Fruit fly (Drosophila melanogaster) whole organism, embryonic: ENCODE measurements around the gene cort.
A peak's percentile ranks its signal among the peaks of the same experiment; 100 is the strongest.

Experiments used
- Abd-B ChIP-seq: fragments of 200-800 bp; sonication (Bioruptor generic); optimal IDR thresholded peaks from 2 replicates; lab custom pipeline; 2018; ENCODE audit warnings: missing biosample characterization, mild to moderate bottlenecking, missing genetic modification characterization, moderate library complexity
- Atf6 ChIP-seq: fragments of 200-800 bp; sonication (Bioruptor generic); IDR thresholded peaks from 2 replicates; pipeline ENCODE4 v1.3.6; 2022; ENCODE audit warnings: missing biosample characterization, missing genetic modification characterization
- CG10321 ChIP-seq: fragments of 200-800 bp; sonication (Bioruptor generic); IDR thresholded peaks from 2 replicates; pipeline ENCODE4 v1.3.6; 2022; ENCODE audit warnings: missing biosample characterization, missing genetic modification characterization
- CG11085 ChIP-seq: fragments of 200-800 bp; sonication (Bioruptor generic); IDR thresholded peaks from 2 replicates; pipeline ENCODE4 v1.3.6; 2022; ENCODE audit warnings: missing biosample characterization, missing genetic modification characterization
- CG11093 ChIP-seq: fragments of 200-800 bp; sonication (Bioruptor generic); IDR thresholded peaks from 3 replicates; pipeline ENCODE4 v1.3.6; 2022; ENCODE audit warnings: missing biosample characterization, missing genetic modification characterization
- CG13287 ChIP-seq: fragments of 200-800 bp; sonication (Bioruptor generic); IDR thresholded peaks from 2 replicates; pipeline ENCODE4 v1.3.6; 2022; ENCODE audit warnings: missing biosample characterization, missing genetic modification characterization; ENCODE audit not compliant: partially characterized antibody
- CG14710 ChIP-seq: fragments of 200-800 bp; sonication (Bioruptor generic); optimal IDR thresholded peaks from 3 replicates; lab custom pipeline; 2019; ENCODE audit warnings: missing biosample characterization, mild to moderate bottlenecking, missing genetic modification characterization, moderate library complexity
- CG14860 ChIP-seq: fragments of 200-800 bp; sonication (Bioruptor generic); IDR thresholded peaks from 3 replicates; pipeline ENCODE4 v1.3.6; 2022; ENCODE audit warnings: missing biosample characterization, missing genetic modification characterization; ENCODE audit not compliant: partially characterized antibody
- CG15479 ChIP-seq: fragments of 200-800 bp; sonication (Bioruptor generic); optimal IDR thresholded peaks from 3 replicates; lab custom pipeline; 2019; ENCODE audit warnings: missing biosample characterization, mild to moderate bottlenecking, missing genetic modification characterization, moderate library complexity
- CG1832 ChIP-seq: fragments of 200-800 bp; sonication (Bioruptor generic); optimal IDR thresholded peaks from 2 replicates; lab custom pipeline; 2017; ENCODE audit warnings: missing biosample characterization, mild to moderate bottlenecking, missing genetic modification characterization, inconsistent platforms
- CG18764 ChIP-seq: fragments of 200-800 bp; sonication (Bioruptor generic); optimal IDR thresholded peaks from 3 replicates; lab custom pipeline; 2016; ENCODE audit warnings: missing biosample characterization, missing genetic modification characterization
- CG2712 ChIP-seq: fragments of 200-800 bp; optimal IDR thresholded peaks from 3 replicates; lab custom pipeline; 2019; ENCODE audit warnings: missing biosample characterization, mild to moderate bottlenecking, missing genetic modification characterization, moderate library complexity
- CG31224 ChIP-seq: fragments of 200-800 bp; sonication (Bioruptor generic); IDR thresholded peaks from 2 replicates; pipeline ENCODE4 v1.3.6; 2022; ENCODE audit warnings: missing biosample characterization, missing genetic modification characterization
- CG31365 ChIP-seq: fragments of 200-800 bp; sonication (Bioruptor generic); optimal IDR thresholded peaks from 2 replicates; lab custom pipeline; 2018; ENCODE audit warnings: missing biosample characterization, mild to moderate bottlenecking, missing genetic modification characterization
- CG3407 ChIP-seq: fragments of 200-800 bp; sonication (Bioruptor generic); optimal IDR thresholded peaks from 2 replicates; lab custom pipeline; 2018; ENCODE audit warnings: missing biosample characterization, mild to moderate bottlenecking, missing genetic modification characterization
- CG3726 ChIP-seq: fragments of 200-800 bp; sonication (Bioruptor generic); IDR thresholded peaks from 3 replicates; pipeline ENCODE4, ENCODE4 v1.3.6; 2022; ENCODE audit warnings: missing biosample characterization, missing genetic modification characterization
- CG4282 ChIP-seq: fragments of 200-800 bp; sonication (Bioruptor generic); optimal IDR thresholded peaks from 2 replicates; lab custom pipeline; 2016; ENCODE audit warnings: missing biosample characterization, missing genetic modification characterization
- CG5245 ChIP-seq: fragments of 200-800 bp; sonication (Bioruptor generic); optimal IDR thresholded peaks from 3 replicates; lab custom pipeline; 2016; ENCODE audit warnings: missing biosample characterization, missing genetic modification characterization
- CG6175 ChIP-seq: fragments of 200-800 bp; sonication (Bioruptor generic); IDR thresholded peaks from 3 replicates; pipeline ENCODE4 v1.3.6; 2022; ENCODE audit warnings: missing biosample characterization, missing genetic modification characterization
- CG6765 ChIP-seq: fragments of 200-800 bp; sonication (Bioruptor generic); optimal IDR thresholded peaks from 3 replicates; lab custom pipeline; 2017; ENCODE audit warnings: missing biosample characterization, mild to moderate bottlenecking, missing genetic modification characterization
- CG8359 ChIP-seq: fragments of 200-800 bp; sonication (Bioruptor generic); optimal IDR thresholded peaks from 2 replicates; lab custom pipeline; 2017; ENCODE audit warnings: missing biosample characterization, mild to moderate bottlenecking, missing genetic modification characterization, borderline replicate concordance
- CG9215 ChIP-seq: fragments of 200-800 bp; sonication (Bioruptor generic); IDR thresholded peaks from 2 replicates; pipeline ENCODE4 v1.3.6; 2022; ENCODE audit warnings: missing biosample characterization, missing genetic modification characterization
- CkIIα-i1 ChIP-seq: fragments of 200-800 bp; sonication (Bioruptor generic); IDR thresholded peaks from 2 replicates; pipeline ENCODE4 v1.3.6; 2022; ENCODE audit warnings: missing biosample characterization, missing genetic modification characterization
- Dad ChIP-seq: fragments of 200-800 bp; sonication (Bioruptor generic); optimal IDR thresholded peaks from 3 replicates; lab custom pipeline; 2016; ENCODE audit warnings: missing biosample characterization, missing genetic modification characterization
- Deaf1 ChIP-seq: fragments of 200-800 bp; optimal IDR thresholded peaks from 3 replicates; lab custom pipeline; 2019; ENCODE audit warnings: missing biosample characterization, mild to moderate bottlenecking, missing genetic modification characterization, moderate library complexity
- Drgx ChIP-seq: fragments of 200-800 bp; sonication (Bioruptor generic); IDR thresholded peaks from 2 replicates; pipeline ENCODE4 v1.3.6; 2022; ENCODE audit warnings: missing biosample characterization, missing genetic modification characterization
- ERR ChIP-seq: fragments of 200-800 bp; sonication (Bioruptor generic); optimal IDR thresholded peaks from 2 replicates; lab custom pipeline; 2016; ENCODE audit warnings: missing biosample characterization, missing genetic modification characterization
- Eip74EF ChIP-seq, 2 experiments: fragments of 200-800 bp in 1 of 2; fragments of >200 bp in 1 of 2; sonication (Bioruptor generic) in 1 of 2; optimal IDR thresholded peaks; 2 replicates each; lab custom pipeline; 2017 to 2019; ENCODE audit warnings: missing biosample characterization in 2 of 2, missing genetic modification characterization in 2 of 2, mild to moderate bottlenecking in 1 of 2, moderate library complexity in 1 of 2
- HLH3B ChIP-seq: fragments of 200-800 bp; sonication (Bioruptor generic); IDR thresholded peaks from 2 replicates; pipeline ENCODE4 v1.3.6; 2022; ENCODE audit warnings: missing biosample characterization, missing genetic modification characterization
- Mes4 ChIP-seq: fragments of 200-800 bp; sonication (Bioruptor generic); optimal IDR thresholded peaks from 2 replicates; lab custom pipeline; 2016; ENCODE audit warnings: missing biosample characterization, missing genetic modification characterization
- Mrtf ChIP-seq: fragments of 200-800 bp; sonication (Bioruptor generic); IDR thresholded peaks from 3 replicates; pipeline ENCODE4 v1.3.6; 2022; ENCODE audit warnings: missing biosample characterization, missing genetic modification characterization
- Myb ChIP-seq: fragments of 200-800 bp; sonication (Bioruptor generic); optimal IDR thresholded peaks from 2 replicates; lab custom pipeline; 2016; ENCODE audit warnings: missing biosample characterization, missing genetic modification characterization
- Nf-YC ChIP-seq: fragments of 200-800 bp; optimal IDR thresholded peaks from 3 replicates; lab custom pipeline; 2019; ENCODE audit warnings: missing biosample characterization, mild to moderate bottlenecking, missing genetic modification characterization, moderate library complexity
- Ssrp ChIP-seq: fragments of 200-800 bp; sonication (Bioruptor generic); optimal IDR thresholded peaks from 2 replicates; lab custom pipeline; 2018; ENCODE audit warnings: missing biosample characterization, mild to moderate bottlenecking, missing genetic modification characterization, moderate library complexity
- Stat92E ChIP-seq, 3 experiments: fragments of >200 bp in 2 of 3; fragments of 200-800 bp in 1 of 3; sonication (Bioruptor generic) in 1 of 3; optimal IDR thresholded peaks; 2 replicates each; lab custom pipeline; 2017 to 2019; ENCODE audit warnings: missing biosample characterization in 3 of 3, missing genetic modification characterization in 3 of 3, mild to moderate bottlenecking in 1 of 3, moderate library complexity in 1 of 3
- Trl ChIP-seq, 3 experiments: fragments of >200 bp in 2 of 3; fragments of 200-800 bp in 1 of 3; sonication (Bioruptor generic) in 1 of 3; optimal IDR thresholded peaks; 2 replicates in 1 of 3; 3 replicates in 2 of 3; lab custom pipeline; 2016 to 2017; ENCODE audit warnings: missing biosample characterization in 1 of 3, missing genetic modification characterization in 1 of 3
- cwo ChIP-seq: fragments of 200-800 bp; sonication (Bioruptor generic); optimal IDR thresholded peaks from 3 replicates; lab custom pipeline; 2017; ENCODE audit warnings: missing biosample characterization, missing genetic modification characterization, mild to moderate bottlenecking, moderate library complexity, missing genetic modification reagents
- hth ChIP-seq: fragments of >200 bp; optimal IDR thresholded peaks from 2 replicates; lab custom pipeline; 2017; ENCODE audit warnings: inconsistent platforms
- knrl ChIP-seq: fragments of 200-800 bp; sonication (Bioruptor generic); IDR thresholded peaks from 3 replicates; pipeline ENCODE4 v1.3.6; 2022; ENCODE audit warnings: missing biosample characterization, missing genetic modification characterization; ENCODE audit not compliant: partially characterized antibody
- lilli ChIP-seq: fragments of 200-800 bp; sonication (Bioruptor generic); optimal IDR thresholded peaks from 3 replicates; lab custom pipeline; 2016; ENCODE audit warnings: missing biosample characterization, missing genetic modification characterization
- mam ChIP-seq: fragments of 200-800 bp; sonication (Bioruptor generic); optimal IDR thresholded peaks from 3 replicates; lab custom pipeline; 2016; ENCODE audit warnings: missing biosample characterization, missing genetic modification characterization
- pb ChIP-seq: fragments of 200-800 bp; sonication (Bioruptor generic); optimal IDR thresholded peaks from 3 replicates; lab custom pipeline; 2016; ENCODE audit warnings: missing biosample characterization, missing genetic modification characterization
- pfk ChIP-seq: fragments of 200-800 bp; sonication (Bioruptor generic); optimal IDR thresholded peaks from 2 replicates; lab custom pipeline; 2018; ENCODE audit warnings: missing biosample characterization, mild to moderate bottlenecking, missing genetic modification characterization, moderate library complexity
- seq ChIP-seq: fragments of 200-800 bp; sonication (Bioruptor generic); IDR thresholded peaks from 2 replicates; pipeline ENCODE4 v1.3.6; 2022; ENCODE audit warnings: missing biosample characterization, missing genetic modification characterization
- so ChIP-seq: fragments of 200-800 bp; sonication (Bioruptor generic); IDR thresholded peaks from 3 replicates; pipeline ENCODE4 v1.3.6; 2022; ENCODE audit warnings: missing biosample characterization, missing genetic modification characterization
- stc ChIP-seq: fragments of 200-800 bp; sonication (Bioruptor generic); IDR thresholded peaks from 2 replicates; pipeline ENCODE4 v1.3.6; 2022; ENCODE audit warnings: missing biosample characterization, missing genetic modification characterization
- sug ChIP-seq: fragments of 200-800 bp; optimal IDR thresholded peaks from 2 replicates; lab custom pipeline; 2019; ENCODE audit warnings: missing biosample characterization, mild to moderate bottlenecking, missing genetic modification characterization, moderate library complexity
- tio ChIP-seq: fragments of 200-800 bp; sonication (Bioruptor generic); optimal IDR thresholded peaks from 2 replicates; lab custom pipeline; 2017; ENCODE audit warnings: missing biosample characterization, missing genetic modification characterization, inconsistent platforms

Gene cort

dm6 chr2L:6673211-6674012, 3.0 kb downstream of the cort start, which contains the start of gene Spn27A (continued):
- TF ChIP-seq Dad (GFP tag; lab: Kevin White, UChicago) (peak; percentile 54), Drgx (GFP tag; lab: Robert Waterston, UW) (peak; percentile 65), Abd-B (GFP tag; lab: Kevin White, UChicago) (peak; percentile 59), CG14860 (GFP tag; lab: Robert Waterston, UW) (no peak), CG2712 (tag; lab: Kevin White, UChicago) (peak; percentile 74), CkIIα-i1 (GFP tag; lab: Robert Waterston, UW) (no peak), CG5245 (GFP tag; lab: Kevin White, UChicago) (no peak), CG3726 (no peak; the same call in 2 of the 3 replicates), tio (GFP tag; lab: Kevin White, UChicago) (peak; percentile 58), seq (GFP tag; lab: Robert Waterston, UW) (peak; percentile 26; the same call in 1 of the 2 replicates), Stat92E (GFP tag; optimal IDR thresholded peaks at IDR 0.05; lab: Kevin White, UChicago) (peak in 1 of 3 experiments; percentile 24), Mes4 (GFP tag; lab: Kevin White, UChicago) (peak; percentile 27), CG13287 (peak; percentile 30; the same call in 1 of the 2 replicates), Eip74EF (GFP tag; optimal IDR thresholded peaks at IDR 0.05; lab: Kevin White, UChicago) (peak in 1 of 2 experiments; percentile 53), Nf-YC (tag; lab: Kevin White, UChicago) (peak; percentile 6), CG11093 (GFP tag; lab: Robert Waterston, UW) (no peak), CG3407 (GFP tag; lab: Kevin White, UChicago) (no peak), stc (GFP tag; lab: Robert Waterston, UW) (0 out of 2 replicates have a peak, but pooled peaks have one; percentile 41), hth (lab: Kevin White, UChicago) (no peak), CG4282 (GFP tag; lab: Kevin White, UChicago) (no peak), so (GFP tag; lab: Robert Waterston, UW) (0 out of 3 replicates have a peak, but pooled peaks have one; percentile 31), pfk (GFP tag; lab: Kevin White, UChicago) (no peak), CG1832 (GFP tag; lab: Kevin White, UChicago) (no peak), Deaf1 (tag; lab: Kevin White, UChicago) (no peak), lilli (GFP tag; lab: Kevin White, UChicago) (peak; percentile 71), CG14710 (tag; lab: Kevin White, UChicago) (peak; percentile 75), cwo (GFP tag; lab: Kevin White, UChicago) (peak; percentile 9), CG18764 (GFP tag; lab: Kevin White, UChicago) (peak; percentile 35), CG6765 (no peak), pb (peak; percentile 32), sug (peak; percentile 2), Ssrp (tag; lab: Kevin White, UChicago) (peak; percentile 64), HLH3B (peak; percentile 54), ERR (GFP tag; lab: Kevin White, UChicago) (peak; percentile 19), mam (GFP tag; lab: Kevin White, UChicago) (peak; percentile 71), CG15479 (no peak), CG10321 (GFP tag; lab: Robert Waterston, UW) (no peak), CG31365 (no peak), CG8359 (GFP tag; lab: Kevin White, UChicago) (no peak), Trl (optimal IDR thresholded peaks at IDR 0.05; lab: Kevin White, UChicago) (peak; percentile 50 to 60), Trl (GFP tag; optimal IDR thresholded peaks at IDR 0.05; lab: Kevin White, UChicago) (peak; percentile 43), CG11085 (GFP tag; lab: Robert Waterston, UW) (no peak), Myb (peak; percentile 79), Mrtf (peak; percentile 24; the same call in 1 of the 3 replicates), Atf6 (GFP tag; lab: Robert Waterston, UW) (no peak; the same call in 1 of the 2 replicates), CG9215 (GFP tag; lab: Robert Waterston, UW) (no peak), CG31224 (GFP tag; lab: Robert Waterston, UW) (no peak), CG6175 (GFP tag; lab: Robert Waterston, UW) (no peak; the same call in 2 of the 3 replicates), knrl (GFP tag; lab: Robert Waterston, UW) (no peak)
